Worm (Caenorhabditis elegans): Measurements from ENCODE around the gene C36C9.5.

DNA sequence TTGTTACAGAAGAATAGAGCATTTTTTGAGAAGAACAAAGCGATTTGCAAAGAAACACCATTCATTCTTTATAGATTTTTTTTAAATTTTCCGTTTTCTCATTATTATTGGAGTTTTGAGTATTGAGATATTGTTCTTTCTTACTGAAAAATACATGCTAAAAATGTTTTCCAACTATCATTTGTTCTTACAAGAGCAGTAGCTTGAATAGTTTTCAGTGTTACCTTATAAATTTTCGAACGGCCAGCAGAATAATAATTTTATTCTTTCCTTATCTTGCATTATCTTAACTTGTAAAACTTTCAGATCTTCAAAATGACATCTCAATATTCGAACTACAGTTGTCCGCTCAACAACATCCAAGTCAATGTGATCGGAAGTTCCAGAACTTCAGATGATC lies 48.5 kb downstream of the C36C9.5 start, which contains the start of gene tbx-32:
- TF ChIP-seq him-1 (tag; optimal IDR thresholded peaks at IDR 0.05) (no peak), W03F9.2 (tag; optimal IDR thresholded peaks at IDR 0.05) (no peak), dao-5 (tag; optimal IDR thresholded peaks at IDR 0.05) (no peak)

Data from whole organism, L4/young adult.